Fruit fly (Drosophila melanogaster) whole organism, embryonic: Measurements from ENCODE around the gene Swip-1.

Source experiments
- B-H1 ChIP-seq: fragments of 200-800 bp; sonication (Bioruptor generic); IDR thresholded peaks from 3 replicates; pipeline ENCODE4 v1.3.6; 2022; ENCODE audit warnings: missing biosample characterization, missing genetic modification characterization
- CG10543 ChIP-seq: fragments of 200-800 bp; sonication (Bioruptor generic); optimal IDR thresholded peaks from 3 replicates; lab custom pipeline; 2017; ENCODE audit warnings: missing biosample characterization, mild to moderate bottlenecking, missing genetic modification characterization, moderate library complexity
- CG10654 ChIP-seq: fragments of 200-800 bp; sonication (Bioruptor generic); optimal IDR thresholded peaks from 2 replicates; lab custom pipeline; 2016; ENCODE audit warnings: missing biosample characterization, missing genetic modification characterization
- CG13287 ChIP-seq: fragments of 200-800 bp; sonication (Bioruptor generic); IDR thresholded peaks from 2 replicates; pipeline ENCODE4 v1.3.6; 2022; ENCODE audit warnings: missing biosample characterization, missing genetic modification characterization; ENCODE audit not compliant: partially characterized antibody
- CG14014 ChIP-seq: fragments of 200-800 bp; sonication (Bioruptor generic); IDR thresholded peaks from 2 replicates; pipeline ENCODE4 v1.3.6; 2022; ENCODE audit warnings: missing biosample characterization, missing genetic modification characterization
- CG14050 ChIP-seq: fragments of 200-800 bp; sonication (Bioruptor generic); IDR thresholded peaks from 3 replicates; pipeline ENCODE4 v1.3.6; 2022; ENCODE audit warnings: missing biosample characterization, missing genetic modification characterization
- CG14860 ChIP-seq: fragments of 200-800 bp; sonication (Bioruptor generic); IDR thresholded peaks from 3 replicates; pipeline ENCODE4 v1.3.6; 2022; ENCODE audit warnings: missing biosample characterization, missing genetic modification characterization; ENCODE audit not compliant: partially characterized antibody
- CG1602 ChIP-seq: fragments of 200-800 bp; sonication (Bioruptor generic); optimal IDR thresholded peaks from 3 replicates; lab custom pipeline; 2016; ENCODE audit warnings: missing biosample characterization, missing genetic modification characterization
- CG1603 ChIP-seq: fragments of 200-800 bp; sonication (Bioruptor generic); optimal IDR thresholded peaks from 2 replicates; lab custom pipeline; 2019; ENCODE audit warnings: missing biosample characterization, mild to moderate bottlenecking, missing genetic modification characterization, moderate library complexity
- CG18619 ChIP-seq: fragments of 200-800 bp; sonication (Bioruptor generic); optimal IDR thresholded peaks from 3 replicates; lab custom pipeline; 2017; ENCODE audit warnings: missing biosample characterization, mild to moderate bottlenecking, missing genetic modification characterization
- CG34224 ChIP-seq: fragments of 200-800 bp; sonication (Bioruptor generic); IDR thresholded peaks from 3 replicates; pipeline ENCODE4 v1.3.6; 2022; ENCODE audit warnings: missing biosample characterization, missing genetic modification characterization; ENCODE audit not compliant: partially characterized antibody
- CG34376 ChIP-seq: fragments of 200-800 bp; sonication (Bioruptor generic); optimal IDR thresholded peaks from 2 replicates; lab custom pipeline; 2018; ENCODE audit warnings: missing biosample characterization, mild to moderate bottlenecking, missing genetic modification characterization
- CG4424 ChIP-seq: fragments of 200-800 bp; sonication (Bioruptor generic); optimal IDR thresholded peaks from 3 replicates; lab custom pipeline; 2016; ENCODE audit warnings: missing biosample characterization, missing genetic modification characterization
- CG6254 ChIP-seq: fragments of 200-800 bp; sonication (Bioruptor generic); optimal IDR thresholded peaks from 3 replicates; lab custom pipeline; 2017; ENCODE audit warnings: mild to moderate bottlenecking, missing biosample characterization, missing genetic modification reagents, missing genetic modification characterization
- CG6791 ChIP-seq: fragments of 200-800 bp; sonication (Bioruptor generic); IDR thresholded peaks from 3 replicates; pipeline ENCODE4 v1.3.6; 2022; ENCODE audit warnings: missing biosample characterization, missing genetic modification characterization; ENCODE audit not compliant: partially characterized antibody
- CG9609 ChIP-seq: fragments of 200-800 bp; sonication (Bioruptor generic); optimal IDR thresholded peaks from 3 replicates; lab custom pipeline; 2016; ENCODE audit warnings: missing biosample characterization, missing genetic modification characterization
- Chrac-16 ChIP-seq: fragments of 200-800 bp; sonication (Bioruptor generic); optimal IDR thresholded peaks from 3 replicates; lab custom pipeline; 2016; ENCODE audit warnings: missing biosample characterization, missing genetic modification characterization
- CrebB ChIP-seq: fragments of 200-800 bp; sonication (Bioruptor generic); optimal IDR thresholded peaks from 3 replicates; lab custom pipeline; 2018; ENCODE audit warnings: missing biosample characterization, mild to moderate bottlenecking, missing genetic modification characterization
- Dp ChIP-seq: fragments of 200-800 bp; sonication (Bioruptor generic); optimal IDR thresholded peaks from 2 replicates; lab custom pipeline; 2018; ENCODE audit warnings: missing biosample characterization, mild to moderate bottlenecking, missing genetic modification characterization, moderate library complexity
- Drgx ChIP-seq: fragments of 200-800 bp; sonication (Bioruptor generic); IDR thresholded peaks from 2 replicates; pipeline ENCODE4 v1.3.6; 2022; ENCODE audit warnings: missing biosample characterization, missing genetic modification characterization
- Fer1 ChIP-seq: fragments of 200-800 bp; sonication (Bioruptor generic); optimal IDR thresholded peaks from 2 replicates; lab custom pipeline; 2017; ENCODE audit warnings: missing biosample characterization, mild to moderate bottlenecking, missing genetic modification characterization
- Fer3 ChIP-seq: fragments of 200-800 bp; sonication (Bioruptor generic); optimal IDR thresholded peaks from 2 replicates; lab custom pipeline; 2018; ENCODE audit warnings: missing biosample characterization, mild to moderate bottlenecking, missing genetic modification characterization, moderate library complexity
- GATAe ChIP-seq: fragments of 200-800 bp; sonication (Bioruptor generic); conservative IDR thresholded peaks from 2 replicates; pipeline ENCODE4 v1.3.6; 2022; ENCODE audit warnings: missing biosample characterization, missing genetic modification characterization
- H2.0 ChIP-seq: fragments of 200-800 bp; sonication (Bioruptor generic); IDR thresholded peaks from 2 replicates; pipeline ENCODE4 v1.3.6; 2022; ENCODE audit warnings: missing biosample characterization, missing genetic modification characterization
- HHEX ChIP-seq: fragments of 200-800 bp; sonication (Bioruptor generic); optimal IDR thresholded peaks from 3 replicates; lab custom pipeline; 2017; ENCODE audit warnings: missing biosample characterization, mild to moderate bottlenecking, missing genetic modification characterization, missing genetic modification reagents
- HLH3B ChIP-seq: fragments of 200-800 bp; sonication (Bioruptor generic); IDR thresholded peaks from 2 replicates; pipeline ENCODE4 v1.3.6; 2022; ENCODE audit warnings: missing biosample characterization, missing genetic modification characterization
- HmgZ ChIP-seq: fragments of 200-800 bp; sonication (Bioruptor generic); optimal IDR thresholded peaks from 2 replicates; lab custom pipeline; 2018; ENCODE audit warnings: missing biosample characterization, mild to moderate bottlenecking, missing genetic modification characterization
- Rfx ChIP-seq: fragments of 200-800 bp; sonication (Bioruptor generic); IDR thresholded peaks from 2 replicates; pipeline ENCODE4 v1.3.6; 2022; ENCODE audit warnings: missing biosample characterization, missing genetic modification characterization
- Sry-δ ChIP-seq: fragments of 200-800 bp; sonication (Bioruptor generic); optimal IDR thresholded peaks from 2 replicates; lab custom pipeline; 2016; ENCODE audit warnings: missing biosample characterization, missing genetic modification characterization
- Stat92E ChIP-seq, 3 experiments: fragments of >200 bp in 2 of 3; fragments of 200-800 bp in 1 of 3; sonication (Bioruptor generic) in 1 of 3; optimal IDR thresholded peaks; 2 replicates each; lab custom pipeline; 2017 to 2019; ENCODE audit warnings: missing biosample characterization in 3 of 3, missing genetic modification characterization in 3 of 3, mild to moderate bottlenecking in 1 of 3, moderate library complexity in 1 of 3
- bsh ChIP-seq, 2 experiments: fragments of 200-800 bp; sonication (Bioruptor generic); optimal IDR thresholded peaks; 2 replicates each; lab custom pipeline; 2017 to 2018; ENCODE audit warnings: mild to moderate bottlenecking in 2 of 2, missing biosample characterization in 2 of 2, missing genetic modification characterization in 2 of 2, moderate library complexity in 1 of 2
- caup ChIP-seq: fragments of 200-800 bp; sonication (Bioruptor generic); optimal IDR thresholded peaks from 3 replicates; lab custom pipeline; 2017; ENCODE audit warnings: missing biosample characterization, mild to moderate bottlenecking, missing genetic modification characterization, moderate library complexity; ENCODE audit not compliant: severe bottlenecking
- dm ChIP-seq: fragments of 200-800 bp; sonication (Bioruptor generic); optimal IDR thresholded peaks from 3 replicates; lab custom pipeline; 2016; ENCODE audit warnings: missing biosample characterization, missing genetic modification characterization
- dmrt99B ChIP-seq: fragments of 200-800 bp; sonication (Bioruptor generic); optimal IDR thresholded peaks from 2 replicates; lab custom pipeline; 2018; ENCODE audit warnings: missing biosample characterization, mild to moderate bottlenecking, missing genetic modification characterization, moderate library complexity
- her ChIP-seq: fragments of 200-800 bp; sonication (Bioruptor generic); optimal IDR thresholded peaks from 2 replicates; lab custom pipeline; 2016; ENCODE audit warnings: missing biosample characterization, missing genetic modification characterization
- ind ChIP-seq: fragments of 200-800 bp; sonication (Bioruptor generic); optimal IDR thresholded peaks from 3 replicates; lab custom pipeline; 2016; ENCODE audit warnings: missing biosample characterization, missing genetic modification characterization
- lbe ChIP-seq: fragments of 200-800 bp; sonication (Bioruptor generic); optimal IDR thresholded peaks from 2 replicates; lab custom pipeline; 2016; ENCODE audit warnings: missing biosample characterization, mild to moderate bottlenecking, missing genetic modification characterization
- nerfin-1 ChIP-seq: fragments of 200-800 bp; sonication (Bioruptor generic); optimal IDR thresholded peaks from 3 replicates; lab custom pipeline; 2019; ENCODE audit warnings: missing biosample characterization, mild to moderate bottlenecking, missing genetic modification characterization, moderate library complexity
- org-1 ChIP-seq: fragments of 200-800 bp; sonication (Bioruptor generic); optimal IDR thresholded peaks from 2 replicates; lab custom pipeline; 2017; ENCODE audit warnings: missing biosample characterization, missing genetic modification characterization
- phol ChIP-seq: fragments of 200-800 bp; sonication (Bioruptor generic); optimal IDR thresholded peaks from 3 replicates; lab custom pipeline; 2018; ENCODE audit warnings: missing biosample characterization, mild to moderate bottlenecking, missing genetic modification characterization, moderate library complexity
- prd ChIP-seq, 3 experiments: fragments of >200 bp in 2 of 3; fragments of 200-800 bp in 1 of 3; sonication (Bioruptor generic) in 1 of 3; optimal IDR thresholded peaks in 2 of 3; IDR thresholded peaks in 1 of 3; 2 replicates in 2 of 3; 3 replicates in 1 of 3; pipeline versions ENCODE4 v1.3.6 to Lab custom; 2017 to 2022; ENCODE audit warnings: missing biosample characterization in 1 of 3, missing genetic modification characterization in 1 of 3
- psq ChIP-seq: fragments of 200-800 bp; sonication (Bioruptor generic); optimal IDR thresholded peaks from 2 replicates; lab custom pipeline; 2017; ENCODE audit warnings: missing biosample characterization, missing genetic modification characterization
- ranshi ChIP-seq: fragments of 200-800 bp; sonication (Bioruptor generic); IDR thresholded peaks from 2 replicates; pipeline ENCODE4 v1.3.6; 2022; ENCODE audit warnings: missing biosample characterization, missing genetic modification characterization
- row ChIP-seq: fragments of 200-800 bp; sonication (Bioruptor generic); IDR thresholded peaks from 3 replicates; pipeline ENCODE4 v1.3.6; 2022; ENCODE audit warnings: missing biosample characterization, missing genetic modification characterization
- sob ChIP-seq: fragments of 200-800 bp; sonication (Bioruptor generic); IDR thresholded peaks from 2 replicates; pipeline ENCODE4 v1.3.6; 2022; ENCODE audit warnings: missing biosample characterization, missing genetic modification characterization
- tap ChIP-seq: fragments of 200-800 bp; optimal IDR thresholded peaks from 3 replicates; lab custom pipeline; 2019; ENCODE audit warnings: missing biosample characterization, mild to moderate bottlenecking, missing genetic modification characterization, moderate library complexity
- wdn ChIP-seq: fragments of 200-800 bp; sonication (Bioruptor generic); IDR thresholded peaks from 2 replicates; pipeline ENCODE4 v1.3.6; 2022; ENCODE audit warnings: missing biosample characterization, missing genetic modification characterization
- zen2 ChIP-seq: fragments of 200-800 bp; sonication (Bioruptor generic); IDR thresholded peaks from 3 replicates; pipeline ENCODE4 v1.3.6; 2022; ENCODE audit warnings: missing biosample characterization, missing genetic modification characterization; ENCODE audit not compliant: partially characterized antibody

Swip-1 gene

DNA sequence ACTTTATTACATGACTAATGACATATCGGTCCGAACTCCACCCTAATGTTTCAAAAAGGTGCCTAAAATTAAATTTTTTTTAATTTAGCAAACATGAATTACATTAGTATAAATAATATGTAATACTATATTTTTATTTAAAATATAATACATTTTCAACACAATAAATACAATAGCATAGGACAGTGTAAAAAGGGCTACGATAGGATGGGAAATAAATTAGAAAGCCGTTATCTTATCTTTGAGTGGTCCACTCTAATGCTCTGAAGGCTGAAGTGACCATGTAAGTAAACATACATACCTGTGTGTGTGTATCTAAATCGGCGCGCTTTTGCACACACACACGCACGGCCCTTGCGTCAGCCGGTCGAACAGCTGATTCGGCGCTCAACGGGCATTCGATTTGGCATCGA is 15.9 kb upstream of the Swip-1 start, which contains the start of gene CG31793 (continued):
- TF ChIP-seq CG6254: no peak
- peak; percentile 41; the same call in 1 of the 2 replicates for TF ChIP-seq sob (GFP tag; lab: Robert Waterston, UW)
- peak; percentile 64 for TF ChIP-seq Fer3 (tag; lab: Kevin White, UChicago)
- peak; percentile 53 for TF ChIP-seq HmgZ (tag; lab: Kevin White, UChicago)
- no peak for TF ChIP-seq psq (GFP tag; lab: Kevin White, UChicago)
- TF ChIP-seq CG9609 (GFP tag; lab: Kevin White, UChicago): no peak
- TF ChIP-seq zen2: no peak
- TF ChIP-seq HLH3B (GFP tag; lab: Robert Waterston, UW): peak; percentile 25; the same call in 1 of the 2 replicates
- peak; percentile 55 for TF ChIP-seq caup (GFP tag; lab: Kevin White, UChicago)
- peak; percentile 54; the same call in 1 of the 2 replicates for TF ChIP-seq ranshi (GFP tag; lab: Robert Waterston, UW)
- TF ChIP-seq nerfin-1 (tag; lab: Kevin White, UChicago): peak; percentile 8
- TF ChIP-seq row: peak; percentile 67
- no peak for TF ChIP-seq CG1603 (tag; lab: Kevin White, UChicago)
- peak; percentile 46; the same call in 1 of the 2 replicates for TF ChIP-seq Rfx
- peak; percentile 33 for TF ChIP-seq ind (GFP tag; lab: Kevin White, UChicago)
- TF ChIP-seq CG14050 (GFP tag; lab: Robert Waterston, UW): peak; percentile 12; the same call in 1 of the 3 replicates
- TF ChIP-seq CG6791 (GFP tag; lab: Robert Waterston, UW): no peak
- TF ChIP-seq CrebB (tag; lab: Kevin White, UChicago): no peak
- TF ChIP-seq CG10543 (GFP tag; lab: Kevin White, UChicago): peak; percentile 67
- peak; percentile 48 to 49 for TF ChIP-seq bsh (GFP tag; optimal IDR thresholded peaks at IDR 0.05; lab: Kevin White, UChicago)
- TF ChIP-seq CG34224 (GFP tag; lab: Robert Waterston, UW): peak; percentile 52; the same call in 2 of the 3 replicates
- no peak for TF ChIP-seq Stat92E (GFP tag; optimal IDR thresholded peaks at IDR 0.05; lab: Kevin White, UChicago)
- TF ChIP-seq CG10654: peak; percentile 30
- TF ChIP-seq Sry-δ (GFP tag; lab: Kevin White, UChicago): no peak
- TF ChIP-seq tap (tag; lab: Kevin White, UChicago): peak; percentile 2
- no peak for TF ChIP-seq wdn (GFP tag; lab: Robert Waterston, UW)
- TF ChIP-seq CG14014 (GFP tag; lab: Robert Waterston, UW): peak; percentile 56; the same call in 1 of the 2 replicates
- peak; percentile 3 for TF ChIP-seq Dp (GFP tag; lab: Kevin White, UChicago)
- peak; percentile 54 for TF ChIP-seq lbe
- no peak for TF ChIP-seq CG14860 (GFP tag; lab: Robert Waterston, UW)
- no peak for TF ChIP-seq dm (GFP tag; lab: Kevin White, UChicago)
- no peak for TF ChIP-seq prd (optimal IDR thresholded peaks at IDR 0.05; lab: Kevin White, UChicago)
- TF ChIP-seq prd (GFP tag; IDR thresholded peaks at IDR 0.05; lab: Robert Waterston, UW): 0 out of 3 replicates have a peak, but pooled peaks have one; percentile 17
- TF ChIP-seq CG34376: peak; percentile 66
- TF ChIP-seq HHEX (GFP tag; lab: Kevin White, UChicago): peak; percentile 26
- no peak; the same call in 2 of the 3 replicates for TF ChIP-seq B-H1 (GFP tag; lab: Robert Waterston, UW)
- peak; percentile 73 for TF ChIP-seq Drgx (GFP tag; lab: Robert Waterston, UW)
- peak; percentile 23 for TF ChIP-seq CG4424 (GFP tag; lab: Kevin White, UChicago)
- no peak for TF ChIP-seq org-1 (GFP tag; lab: Kevin White, UChicago)
- TF ChIP-seq H2.0 (GFP tag; lab: Robert Waterston, UW): 0 out of 2 replicates have a peak, but pooled peaks have one; percentile 22
- peak; percentile 76 for TF ChIP-seq GATAe (GFP tag; lab: Robert Waterston, UW)
- TF ChIP-seq Fer1: peak; percentile 65
- peak; percentile 32 for TF ChIP-seq CG18619 (GFP tag; lab: Kevin White, UChicago)
- peak; percentile 46 for TF ChIP-seq phol (tag; lab: Kevin White, UChicago)
- TF ChIP-seq CG13287: peak; percentile 45; the same call in 1 of the 2 replicates
- peak; percentile 3 for TF ChIP-seq CG1602 (GFP tag; lab: Kevin White, UChicago)
- TF ChIP-seq her (GFP tag; lab: Kevin White, UChicago): no peak
- TF ChIP-seq Chrac-16 (GFP tag; lab: Kevin White, UChicago): no peak
- peak; percentile 58 for TF ChIP-seq dmrt99B (tag; lab: Kevin White, UChicago)
